Worm (Caenorhabditis elegans) whole organism, L4/young adult: ENCODE data around the gene Y37H2A.7.

Source experiments
- dao-5 ChIP-seq: sonication (generic microtip); optimal IDR thresholded peaks from 2 replicates; lab custom pipeline; 2016; ENCODE audit warnings: missing genotype, missing genetic modification characterization, moderate library complexity, missing compliant biosample characterization
- him-1 ChIP-seq: sonication (generic microtip); optimal IDR thresholded peaks from 2 replicates; lab custom pipeline; 2016; ENCODE audit warnings: missing genotype, missing genetic modification reagents, missing genetic modification characterization, missing compliant biosample characterization

DNA sequence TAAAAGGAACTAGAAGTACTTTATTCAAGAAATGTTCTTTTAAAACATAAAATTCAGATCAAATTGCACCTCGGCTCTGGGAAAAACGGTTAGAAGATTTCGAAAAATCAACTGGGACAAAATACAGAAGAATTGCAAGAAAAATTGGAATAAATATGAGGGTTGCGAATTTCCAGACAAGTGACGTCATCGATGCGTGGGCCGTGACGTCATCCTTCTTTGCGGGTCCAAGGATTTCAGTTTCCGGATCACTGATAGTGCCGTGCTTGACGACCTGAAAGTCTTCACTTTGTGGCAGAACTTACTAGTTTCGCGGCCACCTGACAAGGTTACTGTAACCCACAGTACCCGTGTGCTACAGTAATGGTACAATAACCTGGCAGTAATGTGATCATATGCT lies 29.2 kb upstream of the Y37H2A.7 start:
- TF ChIP-seq him-1 (no peak), dao-5 (tag; lab: Kevin White, UChicago) (no peak)
